Worm (Caenorhabditis elegans): ENCODE results near the gene asm-1.

DNA sequence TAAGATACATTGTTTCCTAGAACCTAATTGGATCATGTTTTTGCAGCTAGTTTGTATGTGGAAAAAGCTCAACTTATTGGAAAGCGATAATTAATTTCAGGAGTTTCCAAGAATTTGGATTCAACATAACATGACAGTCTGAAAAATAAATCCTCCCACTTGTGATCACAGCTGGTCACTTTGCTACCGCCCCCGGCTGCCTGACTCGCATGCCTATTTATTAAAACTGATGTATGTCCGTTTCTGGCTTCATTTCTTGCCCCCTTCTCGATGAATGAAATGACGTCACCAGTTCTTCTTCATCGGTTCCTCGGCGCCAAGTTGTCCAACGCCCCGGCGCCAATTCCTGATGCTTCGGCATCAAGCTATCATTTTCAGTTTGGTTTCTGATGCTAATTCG lies 17.2 kb downstream of the asm-1 start:
- TF ChIP-seq hnd-1 (tag; optimal IDR thresholded peaks at IDR 0.05) = no peak
- TF ChIP-seq ama-1 (optimal IDR thresholded peaks at IDR 0.05) = no peak
- no peak for TF ChIP-seq flt-1 (GFP tag; IDR thresholded peaks at IDR 0.05)
- no peak for TF ChIP-seq tbx-37 (GFP tag; conservative IDR thresholded peaks at IDR 0.05)
- TF ChIP-seq ets-7 (tag; optimal IDR thresholded peaks at IDR 0.05) = no peak
